Worm (Caenorhabditis elegans): Measurements from ENCODE around the gene srh-185.

DNA sequence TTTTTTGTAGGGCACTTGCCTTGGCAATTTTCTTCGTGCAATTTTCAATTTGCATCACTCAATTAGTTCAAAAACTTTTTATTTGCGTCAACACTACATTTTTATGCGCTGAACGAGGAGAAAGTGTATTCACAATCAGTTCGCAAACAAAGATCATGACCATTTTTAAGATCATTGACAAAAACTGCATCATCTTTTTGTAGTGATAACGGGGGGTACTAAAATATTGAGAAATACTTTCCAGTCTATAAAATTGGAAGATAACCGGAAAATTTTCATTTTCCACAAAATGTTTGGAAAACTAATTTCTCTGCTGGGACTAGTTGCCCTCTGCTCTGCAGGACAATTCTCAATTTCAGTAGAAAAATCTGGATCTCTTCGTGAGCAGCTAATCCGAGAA, 41.8 kb upstream of the srh-185 start, which contains the start of gene asp-8:
- no peak for TF ChIP-seq hmbx-1 (tag; optimal IDR thresholded peaks at IDR 0.05)
- no peak for TF ChIP-seq tbx-11 (GFP tag; IDR thresholded peaks at IDR 0.05)
- no peak for TF ChIP-seq ama-1 (optimal IDR thresholded peaks at IDR 0.05)
- TF ChIP-seq flt-1 (GFP tag; IDR thresholded peaks at IDR 0.05): no peak
- TF ChIP-seq ets-7 (tag; optimal IDR thresholded peaks at IDR 0.05): no peak
- no peak for TF ChIP-seq F13C5.2 (tag; optimal IDR thresholded peaks at IDR 0.05)
- TF ChIP-seq B0310.2 (tag; optimal IDR thresholded peaks at IDR 0.05): no peak
- no peak for TF ChIP-seq hmg-4 (GFP tag; optimal IDR thresholded peaks at IDR 0.05)
- no peak for TF ChIP-seq sea-1 (GFP tag; conservative IDR thresholded peaks at IDR 0.05)
- TF ChIP-seq tra-4 (tag; optimal IDR thresholded peaks at IDR 0.05): no peak
- TF ChIP-seq hnd-1 (tag; optimal IDR thresholded peaks at IDR 0.05): no peak
- no peak for TF ChIP-seq ceh-13 (GFP tag; optimal IDR thresholded peaks at IDR 0.05)
